Worm (Caenorhabditis elegans) whole organism, L4/young adult: ENCODE measurements around the gene F46H5.4.

Experiments
- W03F9.2 ChIP-seq: fragments of 150-350 bp; optimal IDR thresholded peaks from 2 replicates; lab custom pipeline; 2014; ENCODE audit warnings: missing biosample characterization, missing genetic modification characterization
- dao-5 ChIP-seq: sonication (generic microtip); optimal IDR thresholded peaks from 2 replicates; lab custom pipeline; 2016; ENCODE audit warnings: missing genotype, missing genetic modification characterization, moderate library complexity, missing compliant biosample characterization
- him-1 ChIP-seq: sonication (generic microtip); optimal IDR thresholded peaks from 2 replicates; lab custom pipeline; 2016; ENCODE audit warnings: missing genotype, missing genetic modification reagents, missing genetic modification characterization, missing compliant biosample characterization

DNA sequence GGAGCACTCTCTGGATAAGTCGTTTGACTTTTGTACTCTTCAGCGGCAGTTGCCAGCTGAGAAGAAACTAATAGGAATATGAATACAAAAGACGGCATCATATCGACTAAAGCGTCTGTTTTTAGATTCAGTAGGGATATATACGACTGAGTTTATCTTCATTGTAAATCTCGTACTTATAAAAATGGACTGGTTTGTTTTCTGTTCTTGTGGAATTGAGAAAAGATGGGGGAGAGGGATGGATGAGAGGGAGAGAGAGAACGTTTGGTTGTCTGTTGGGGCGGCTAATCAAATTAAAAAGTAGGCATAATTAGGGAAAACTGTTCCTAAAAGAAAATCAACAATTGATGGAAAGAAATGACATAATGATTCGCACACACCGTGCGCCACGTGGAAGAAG lies 15.0 kb upstream of the F46H5.4 start, which contains the start of gene grd-7:
- TF ChIP-seq dao-5 (tag; lab: Kevin White, UChicago) (no peak), him-1 (tag; lab: Kevin White, UChicago) (no peak), W03F9.2 (no peak)
